Fruit fly (Drosophila melanogaster) whole organism, embryonic: Measurements from ENCODE around the gene me31B.

Experiments
- CG4404 ChIP-seq: fragments of 200-800 bp; sonication (Bioruptor generic); IDR thresholded peaks from 2 replicates; pipeline ENCODE4 v1.3.6; 2022; ENCODE audit warnings: missing biosample characterization, missing genetic modification characterization
- D19A ChIP-seq: fragments of 200-800 bp; optimal IDR thresholded peaks from 3 replicates; lab custom pipeline; 2019; ENCODE audit warnings: missing biosample characterization, mild to moderate bottlenecking, missing genetic modification characterization, moderate library complexity
- ttk ChIP-seq: fragments of 200-800 bp; sonication (Bioruptor generic); IDR thresholded peaks from 2 replicates; pipeline ENCODE4 v2.1.2; 2022; ENCODE audit warnings: missing biosample characterization, missing genetic modification characterization

DNA sequence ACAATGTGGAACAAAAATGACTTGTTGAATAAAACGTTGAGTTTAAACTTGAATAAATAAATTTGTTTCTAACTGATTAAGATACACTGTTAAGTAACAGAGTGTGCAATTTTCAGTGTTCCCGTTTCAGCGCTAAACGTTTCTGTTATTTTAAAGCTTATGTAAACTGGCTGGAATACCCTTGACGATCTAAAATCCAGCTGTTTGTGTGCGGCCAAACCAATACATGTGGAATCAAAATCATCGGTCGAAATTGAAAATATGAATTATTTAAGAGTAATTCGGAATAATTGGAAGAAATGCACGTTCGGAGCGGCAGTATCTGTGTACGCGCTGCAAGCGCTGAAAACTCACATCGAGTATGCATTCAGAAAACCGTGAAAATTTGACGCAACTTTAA lies 30.7 kb downstream of the me31B start, which contains the start of gene Mulk:
- TF ChIP-seq ttk (no peak), CG4404 (GFP tag; lab: Robert Waterston, UW) (no peak), D19A (tag; lab: Kevin White, UChicago) (no peak)
